Fruit fly (Drosophila melanogaster) whole organism, embryonic: ENCODE data around the gene Sdic2.
A peak's percentile ranks its signal among the peaks of the same experiment; 100 is the strongest.

ENCODE experiments used
- Atf-2 ChIP-seq: fragments of 200-800 bp; sonication (Bioruptor generic); optimal IDR thresholded peaks from 2 replicates; lab custom pipeline; 2016; ENCODE audit warnings: missing biosample characterization, missing genetic modification characterization
- Bdp1 ChIP-seq: fragments of 200-800 bp; sonication (Bioruptor generic); optimal IDR thresholded peaks from 3 replicates; lab custom pipeline; 2016; ENCODE audit warnings: missing biosample characterization, missing genetic modification characterization
- CG1024 ChIP-seq: fragments of 200-800 bp; sonication (Bioruptor generic); IDR thresholded peaks from 2 replicates; pipeline ENCODE4 v1.3.6; 2022; ENCODE audit warnings: missing biosample characterization, missing genetic modification characterization
- CG10979 ChIP-seq: fragments of 200-800 bp; sonication (Bioruptor generic); optimal IDR thresholded peaks from 2 replicates; lab custom pipeline; 2018; ENCODE audit warnings: missing biosample characterization, mild to moderate bottlenecking, missing genetic modification characterization, moderate library complexity
- CG11456 ChIP-seq: fragments of 200-800 bp; sonication (Bioruptor generic); IDR thresholded peaks from 3 replicates; pipeline ENCODE4 v1.3.6; 2022; ENCODE audit warnings: missing biosample characterization, missing genetic modification characterization
- CG11504 ChIP-seq: fragments of 200-800 bp; sonication (Bioruptor generic); optimal IDR thresholded peaks from 3 replicates; lab custom pipeline; 2019; ENCODE audit warnings: missing biosample characterization, mild to moderate bottlenecking, missing genetic modification characterization, moderate library complexity
- CG12104 ChIP-seq: fragments of 200-800 bp; sonication (Bioruptor generic); optimal IDR thresholded peaks from 3 replicates; lab custom pipeline; 2016; ENCODE audit warnings: missing biosample characterization, missing genetic modification characterization
- CG1233 ChIP-seq: fragments of 200-800 bp; sonication (Bioruptor generic); optimal IDR thresholded peaks from 4 replicates; lab custom pipeline; 2018; ENCODE audit warnings: missing biosample characterization, mild to moderate bottlenecking, missing genetic modification characterization
- CG15696 ChIP-seq: fragments of 200-800 bp; sonication (Bioruptor generic); optimal IDR thresholded peaks from 2 replicates; lab custom pipeline; 2019; ENCODE audit warnings: missing biosample characterization, mild to moderate bottlenecking, missing genetic modification characterization, moderate library complexity
- CG1603 ChIP-seq: fragments of 200-800 bp; sonication (Bioruptor generic); optimal IDR thresholded peaks from 2 replicates; lab custom pipeline; 2019; ENCODE audit warnings: missing biosample characterization, mild to moderate bottlenecking, missing genetic modification characterization, moderate library complexity
- CG17612 ChIP-seq: fragments of 200-800 bp; sonication (Bioruptor generic); IDR thresholded peaks from 2 replicates; pipeline ENCODE4 v1.3.6; 2022; ENCODE audit warnings: missing biosample characterization, missing genetic modification characterization
- CG3065 ChIP-seq: fragments of 200-800 bp; sonication (Bioruptor generic); optimal IDR thresholded peaks from 2 replicates; lab custom pipeline; 2016; ENCODE audit warnings: missing biosample characterization, missing genetic modification characterization
- CG32532 ChIP-seq: fragments of 200-800 bp; sonication (Bioruptor generic); IDR thresholded peaks from 2 replicates; pipeline ENCODE4 v1.3.6; 2022; ENCODE audit warnings: missing biosample characterization, missing genetic modification characterization
- CG3847 ChIP-seq: fragments of 200-800 bp; sonication (Bioruptor generic); IDR thresholded peaks from 2 replicates; pipeline ENCODE4 v1.3.6; 2022; ENCODE audit warnings: missing biosample characterization, missing genetic modification characterization
- CG6175 ChIP-seq: fragments of 200-800 bp; sonication (Bioruptor generic); IDR thresholded peaks from 3 replicates; pipeline ENCODE4 v1.3.6; 2022; ENCODE audit warnings: missing biosample characterization, missing genetic modification characterization
- CG6254 ChIP-seq: fragments of 200-800 bp; sonication (Bioruptor generic); optimal IDR thresholded peaks from 3 replicates; lab custom pipeline; 2017; ENCODE audit warnings: mild to moderate bottlenecking, missing biosample characterization, missing genetic modification reagents, missing genetic modification characterization
- CG7372 ChIP-seq: fragments of 200-800 bp; sonication (Bioruptor generic); IDR thresholded peaks from 2 replicates; pipeline ENCODE4 v1.3.6; 2022; ENCODE audit warnings: missing biosample characterization, missing genetic modification characterization
- CG9727 ChIP-seq: fragments of 200-800 bp; sonication (Bioruptor generic); optimal IDR thresholded peaks from 3 replicates; lab custom pipeline; 2017; ENCODE audit warnings: missing biosample characterization, mild to moderate bottlenecking, missing genetic modification characterization
- CG9876 ChIP-seq: fragments of 200-800 bp; sonication (Bioruptor generic); optimal IDR thresholded peaks from 2 replicates; lab custom pipeline; 2016; ENCODE audit warnings: missing biosample characterization, missing genetic modification characterization
- Camta ChIP-seq: fragments of 200-800 bp; sonication (Bioruptor generic); optimal IDR thresholded peaks from 2 replicates; lab custom pipeline; 2016; ENCODE audit warnings: missing biosample characterization, missing genetic modification characterization
- CoRest ChIP-seq: fragments of 200-800 bp; sonication (Bioruptor generic); optimal IDR thresholded peaks from 3 replicates; lab custom pipeline; 2018; ENCODE audit warnings: missing biosample characterization, mild to moderate bottlenecking, missing genetic modification characterization, moderate library complexity
- Dad ChIP-seq: fragments of 200-800 bp; sonication (Bioruptor generic); optimal IDR thresholded peaks from 3 replicates; lab custom pipeline; 2016; ENCODE audit warnings: missing biosample characterization, missing genetic modification characterization
- Dbx ChIP-seq: fragments of 200-800 bp; sonication (Bioruptor generic); IDR thresholded peaks from 3 replicates; pipeline ENCODE4 v1.3.6; 2022; ENCODE audit warnings: missing biosample characterization, missing genetic modification characterization
- Dek ChIP-seq: fragments of 200-800 bp; sonication (Bioruptor generic); optimal IDR thresholded peaks from 3 replicates; lab custom pipeline; 2019; ENCODE audit warnings: missing biosample characterization, mild to moderate bottlenecking, missing genetic modification characterization, moderate library complexity
- Dfd ChIP-seq, 2 experiments: fragments of >200 bp; optimal IDR thresholded peaks; 2 replicates each; lab custom pipeline; 2017; ENCODE audit warnings: missing biosample characterization in 2 of 2, missing genetic modification characterization in 2 of 2
- Dref ChIP-seq: fragments of 200-800 bp; sonication (Bioruptor generic); IDR thresholded peaks from 2 replicates; pipeline ENCODE4 v1.3.6; 2022; ENCODE audit warnings: missing biosample characterization, missing genetic modification characterization
- E2f2 ChIP-seq: fragments of 200-800 bp; sonication (Bioruptor generic); IDR thresholded peaks from 2 replicates; pipeline ENCODE4 v1.3.6; 2022; ENCODE audit warnings: missing biosample characterization, missing genetic modification characterization
- Ets97D ChIP-seq: fragments of 200-800 bp; sonication (Bioruptor generic); optimal IDR thresholded peaks from 3 replicates; lab custom pipeline; 2016; ENCODE audit warnings: missing biosample characterization, missing genetic modification characterization
- Fer3 ChIP-seq: fragments of 200-800 bp; sonication (Bioruptor generic); optimal IDR thresholded peaks from 2 replicates; lab custom pipeline; 2018; ENCODE audit warnings: missing biosample characterization, mild to moderate bottlenecking, missing genetic modification characterization, moderate library complexity
- Gsc ChIP-seq: fragments of 200-800 bp; sonication (Bioruptor generic); IDR thresholded peaks from 2 replicates; pipeline ENCODE4 v1.3.6; 2022; ENCODE audit warnings: missing biosample characterization, missing genetic modification characterization
- Hr3 ChIP-seq: fragments of 200-800 bp; sonication (Bioruptor generic); optimal IDR thresholded peaks from 3 replicates; lab custom pipeline; 2016; ENCODE audit warnings: missing biosample characterization, missing genetic modification characterization
- NC2β ChIP-seq: fragments of 200-800 bp; sonication (Bioruptor generic); optimal IDR thresholded peaks from 2 replicates; lab custom pipeline; 2016; ENCODE audit warnings: missing biosample characterization, missing genetic modification characterization
- Optix ChIP-seq: fragments of 200-800 bp; sonication (Bioruptor generic); IDR thresholded peaks from 3 replicates; pipeline ENCODE4 v1.3.6; 2022; ENCODE audit warnings: missing biosample characterization, missing genetic modification characterization
- PHDP ChIP-seq: fragments of 200-800 bp; sonication (Bioruptor generic); optimal IDR thresholded peaks from 3 replicates; lab custom pipeline; 2018; ENCODE audit warnings: missing biosample characterization, mild to moderate bottlenecking, missing genetic modification characterization, moderate library complexity
- Ravus ChIP-seq: fragments of 200-800 bp; sonication (Bioruptor generic); IDR thresholded peaks from 2 replicates; pipeline ENCODE4 v1.3.6; 2022; ENCODE audit warnings: missing biosample characterization, missing genetic modification characterization
- Sry-β ChIP-seq: fragments of 200-800 bp; sonication (Bioruptor generic); optimal IDR thresholded peaks from 2 replicates; lab custom pipeline; 2018; ENCODE audit warnings: missing biosample characterization, mild to moderate bottlenecking, missing genetic modification characterization, moderate library complexity
- btn ChIP-seq: fragments of 200-800 bp; sonication (Bioruptor generic); optimal IDR thresholded peaks from 2 replicates; lab custom pipeline; 2016; ENCODE audit warnings: missing biosample characterization, missing genetic modification characterization
- cato ChIP-seq: fragments of 200-800 bp; sonication (Bioruptor generic); optimal IDR thresholded peaks from 2 replicates; lab custom pipeline; 2016; ENCODE audit warnings: missing biosample characterization, missing genetic modification characterization, borderline replicate concordance
- dan ChIP-seq: fragments of 200-800 bp; sonication (Bioruptor generic); IDR thresholded peaks from 2 replicates; pipeline ENCODE4 v1.3.6; 2022; ENCODE audit warnings: missing biosample characterization, missing genetic modification characterization
- danr ChIP-seq: fragments of 200-800 bp; sonication (Bioruptor generic); IDR thresholded peaks from 2 replicates; pipeline ENCODE4 v1.3.6; 2022; ENCODE audit warnings: missing biosample characterization, missing genetic modification characterization
- eve ChIP-seq, 2 experiments: fragments of >200 bp; optimal IDR thresholded peaks; 2 replicates each; lab custom pipeline; 2017; ENCODE audit warnings: missing biosample characterization in 2 of 2, missing genetic modification characterization in 2 of 2
- fd64A ChIP-seq: fragments of 200-800 bp; sonication (Bioruptor generic); optimal IDR thresholded peaks from 3 replicates; lab custom pipeline; 2018; ENCODE audit warnings: missing biosample characterization, mild to moderate bottlenecking, missing genetic modification characterization
- gem ChIP-seq: fragments of 200-800 bp; sonication (Bioruptor generic); optimal IDR thresholded peaks from 2 replicates; lab custom pipeline; 2019; ENCODE audit warnings: missing biosample characterization, mild to moderate bottlenecking, missing genetic modification characterization, moderate library complexity
- gfzf ChIP-seq: fragments of 200-800 bp; sonication (Bioruptor generic); optimal IDR thresholded peaks from 2 replicates; lab custom pipeline; 2016; ENCODE audit warnings: missing biosample characterization, mild to moderate bottlenecking, missing genetic modification characterization, moderate library complexity
- gsb ChIP-seq: fragments of 200-800 bp; sonication (Bioruptor generic); IDR thresholded peaks from 2 replicates; pipeline ENCODE4 v1.3.6; 2022; ENCODE audit warnings: missing biosample characterization, missing genetic modification characterization
- pfk ChIP-seq: fragments of 200-800 bp; sonication (Bioruptor generic); optimal IDR thresholded peaks from 2 replicates; lab custom pipeline; 2018; ENCODE audit warnings: missing biosample characterization, mild to moderate bottlenecking, missing genetic modification characterization, moderate library complexity
- phol ChIP-seq: fragments of 200-800 bp; sonication (Bioruptor generic); optimal IDR thresholded peaks from 3 replicates; lab custom pipeline; 2018; ENCODE audit warnings: missing biosample characterization, mild to moderate bottlenecking, missing genetic modification characterization, moderate library complexity
- repo ChIP-seq: fragments of 200-800 bp; sonication (Bioruptor generic); optimal IDR thresholded peaks from 2 replicates; lab custom pipeline; 2016; ENCODE audit warnings: missing biosample characterization, missing genetic modification characterization
- run ChIP-seq: fragments of 200-800 bp; sonication (Bioruptor generic); optimal IDR thresholded peaks from 3 replicates; lab custom pipeline; 2018; ENCODE audit warnings: missing biosample characterization, mild to moderate bottlenecking, missing genetic modification characterization
- tll ChIP-seq, 2 experiments: fragments of 200-800 bp in 1 of 2; fragments of >200 bp in 1 of 2; sonication (Bioruptor generic) in 1 of 2; optimal IDR thresholded peaks; 2 replicates each; lab custom pipeline; 2017 to 2019; ENCODE audit warnings: missing biosample characterization in 2 of 2, missing genetic modification characterization in 2 of 2, mild to moderate bottlenecking in 1 of 2, moderate library complexity in 1 of 2
- trh ChIP-seq: fragments of 200-800 bp; sonication (Bioruptor generic); optimal IDR thresholded peaks from 2 replicates; lab custom pipeline; 2016; ENCODE audit warnings: missing biosample characterization, missing genetic modification characterization

Gene Sdic2

DNA sequence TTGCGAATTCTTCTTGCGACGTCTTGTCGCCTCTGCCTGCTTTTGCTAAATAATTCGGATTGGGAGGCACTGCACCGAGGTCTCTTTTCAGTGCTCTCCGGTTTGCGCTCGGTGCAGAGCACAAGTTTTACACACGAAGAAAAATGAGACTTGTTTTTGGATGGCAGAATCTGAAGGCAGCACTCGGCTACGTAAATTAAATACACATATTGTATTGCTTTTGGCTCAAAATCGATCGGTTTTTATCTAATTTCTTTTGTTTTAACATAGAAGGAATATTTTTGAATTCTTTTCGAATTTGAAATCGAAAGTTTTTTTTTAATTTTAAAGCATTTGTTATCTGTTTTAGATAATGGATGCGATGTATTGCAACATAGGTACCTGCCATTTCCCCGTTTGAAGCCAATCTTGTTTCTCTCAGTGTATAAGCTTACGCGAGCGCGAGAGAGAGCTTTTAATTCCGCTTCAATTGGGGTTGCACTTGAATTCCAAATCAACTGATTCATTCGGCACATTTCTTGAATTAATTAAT lies 12.8 kb downstream of the Sdic2 start, which contains the start of gene AnxB10 (continued):
- TF ChIP-seq CG3065 (GFP tag; lab: Kevin White, UChicago) (no peak), E2f2 (GFP tag; lab: Robert Waterston, UW) (0 out of 2 replicates have a peak, but pooled peaks have one; percentile 23), CoRest (peak; percentile 61), btn (GFP tag; lab: Kevin White, UChicago) (peak; percentile 40), danr (GFP tag; lab: Robert Waterston, UW) (no peak), Bdp1 (GFP tag; lab: Kevin White, UChicago) (peak; percentile 1), cato (peak; percentile 16), Sry-β (GFP tag; lab: Kevin White, UChicago) (no peak), CG1024 (GFP tag; lab: Robert Waterston, UW) (no peak), CG12104 (GFP tag; lab: Kevin White, UChicago) (peak; percentile 42), trh (GFP tag; lab: Kevin White, UChicago) (no peak), NC2β (GFP tag; lab: Kevin White, UChicago) (peak; percentile 8), eve (GFP tag; optimal IDR thresholded peaks at IDR 0.05; lab: Kevin White, UChicago) (no peak), Dfd (GFP tag; optimal IDR thresholded peaks at IDR 0.05; lab: Kevin White, UChicago) (no peak), CG9876 (GFP tag; lab: Kevin White, UChicago) (no peak), Camta (GFP tag; lab: Kevin White, UChicago) (peak; percentile 24), Hr3 (GFP tag; lab: Kevin White, UChicago) (peak; percentile 26), fd64A (GFP tag; lab: Kevin White, UChicago) (no peak), repo (GFP tag; lab: Kevin White, UChicago) (peak; percentile 58), Ets97D (GFP tag; lab: Kevin White, UChicago) (peak; percentile 16), Optix (GFP tag; lab: Robert Waterston, UW) (no peak), Fer3 (tag; lab: Kevin White, UChicago) (peak; percentile 58), Dek (tag; lab: Kevin White, UChicago) (peak; percentile 26), Dad (GFP tag; lab: Kevin White, UChicago) (peak; percentile 12), gsb (GFP tag; lab: Robert Waterston, UW) (no peak), Ravus (GFP tag; lab: Robert Waterston, UW) (peak; percentile 28), Dbx (peak; percentile 56; the same call in 1 of the 3 replicates), CG10979 (tag; lab: Kevin White, UChicago) (peak; percentile 61), CG11504 (tag; lab: Kevin White, UChicago) (peak; percentile 86), gem (peak; percentile 74), CG6175 (GFP tag; lab: Robert Waterston, UW) (no peak), CG1233 (GFP tag; lab: Kevin White, UChicago) (peak; percentile 57), CG32532 (GFP tag; lab: Robert Waterston, UW) (no peak; the same call in 1 of the 2 replicates), run (no peak), pfk (GFP tag; lab: Kevin White, UChicago) (no peak), CG11456 (no peak), dan (GFP tag; lab: Robert Waterston, UW) (no peak), PHDP (tag; lab: Kevin White, UChicago) (peak; percentile 36), gfzf (GFP tag; lab: Kevin White, UChicago) (no peak), Dref (GFP tag; lab: Robert Waterston, UW) (no peak), CG6254 (peak; percentile 32), CG9727 (GFP tag; lab: Kevin White, UChicago) (peak; percentile 51), phol (tag; lab: Kevin White, UChicago) (peak; percentile 75), Gsc (no peak), CG15696 (tag; lab: Kevin White, UChicago) (no peak), tll (GFP tag; optimal IDR thresholded peaks at IDR 0.05; lab: Kevin White, UChicago) (no peak), CG1603 (tag; lab: Kevin White, UChicago) (no peak), Atf-2 (GFP tag; lab: Kevin White, UChicago) (peak; percentile 5), CG7372 (GFP tag; lab: Robert Waterston, UW) (no peak), CG17612 (GFP tag; lab: Robert Waterston, UW) (no peak), CG3847 (no peak)
